Worm (Caenorhabditis elegans): Measurements from ENCODE around the gene nlp-67.

Gene nlp-67

DNA sequence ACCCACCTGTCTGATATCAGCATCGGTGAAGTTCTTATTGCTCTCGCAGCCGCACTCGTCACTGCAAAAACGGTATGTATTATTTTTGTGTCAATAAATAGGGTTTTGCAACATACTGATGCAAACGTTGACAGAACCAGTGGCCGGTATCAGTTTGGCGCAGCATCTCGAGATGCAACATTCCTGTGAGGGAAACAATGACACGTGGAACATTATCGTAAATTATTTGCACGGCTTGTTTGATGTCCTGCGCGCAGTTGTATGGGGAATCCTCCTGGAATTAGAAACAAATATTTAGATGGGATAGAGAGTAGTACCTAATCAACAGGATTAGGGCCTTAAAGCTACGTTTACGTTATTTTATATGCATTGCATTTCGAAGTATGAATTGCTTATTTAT lies 23.2 kb upstream of the nlp-67 start:
- no peak for TF ChIP-seq drap-1 (GFP tag; optimal IDR thresholded peaks at IDR 0.05)
- TF ChIP-seq elt-3 (tag; optimal IDR thresholded peaks at IDR 0.05): no peak
- no peak for TF ChIP-seq nhr-28 (tag; optimal IDR thresholded peaks at IDR 0.05)
- no peak for TF ChIP-seq elt-1 (tag; optimal IDR thresholded peaks at IDR 0.05; ENCODE audit: borderline replicate concordance, insufficient read depth)
- TF ChIP-seq ces-1 (GFP tag; optimal IDR thresholded peaks at IDR 0.05): no peak
- no peak for TF ChIP-seq pha-4 (tag; optimal IDR thresholded peaks at IDR 0.05)
- TF ChIP-seq unc-120 (tag; optimal IDR thresholded peaks at IDR 0.05; ENCODE audit: poor library complexity, severe bottlenecking): no peak
- TF ChIP-seq tbx-8 (GFP tag; optimal IDR thresholded peaks at IDR 0.05): no peak
- TF ChIP-seq unc-39 (tag; optimal IDR thresholded peaks at IDR 0.05): no peak

DNA sequence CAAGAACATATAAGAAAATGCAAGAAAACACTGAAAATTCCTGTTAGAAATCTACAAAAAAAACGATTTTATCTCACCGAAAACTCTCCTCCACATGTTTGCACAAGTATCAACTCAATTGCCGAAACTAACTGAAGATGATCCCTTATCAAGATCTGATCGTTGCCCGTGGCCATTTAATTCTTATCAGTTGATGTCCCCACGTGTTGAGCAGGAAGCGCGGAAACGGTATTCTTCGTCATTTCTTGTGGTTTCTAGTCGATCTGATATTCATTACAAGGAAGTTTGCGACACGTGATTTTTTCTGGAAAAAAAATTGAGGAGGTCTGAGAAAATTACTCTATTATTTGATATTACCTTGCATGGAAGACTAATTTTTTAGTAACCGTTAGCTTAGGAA lies 20.8 kb upstream of the nlp-67 start, which contains the start of gene F09C8.1:
Gene F09C8.1, minus strand, starts transcription at position 123 of the 400 bp plus-strand sequence.
- TF ChIP-seq elt-3 (tag; optimal IDR thresholded peaks at IDR 0.05) (no peak), zip-8 (tag; optimal IDR thresholded peaks at IDR 0.05) (no peak), lin-13 (tag; optimal IDR thresholded peaks at IDR 0.05) (no peak), mab-5 (tag; optimal IDR thresholded peaks at IDR 0.05) (no peak), ces-1 (GFP tag; optimal IDR thresholded peaks at IDR 0.05) (no peak), mep-1 (tag; optimal IDR thresholded peaks at IDR 0.05) (no peak), nhr-76 (tag; optimal IDR thresholded peaks at IDR 0.05) (no peak), ceh-39 (tag; optimal IDR thresholded peaks at IDR 0.05) (no peak), hlh-1 (tag; optimal IDR thresholded peaks at IDR 0.05) (no peak), nhr-2 (tag; optimal IDR thresholded peaks at IDR 0.05) (no peak), elt-1 (tag; optimal IDR thresholded peaks at IDR 0.05; ENCODE audit: borderline replicate concordance, insufficient read depth) (no peak), ham-2 (GFP tag; optimal IDR thresholded peaks at IDR 0.05) (no peak), lin-32 (GFP tag; optimal IDR thresholded peaks at IDR 0.05) (no peak), unc-62 (GFP tag; optimal IDR thresholded peaks at IDR 0.05) (no peak), cnd-1 (tag; optimal IDR thresholded peaks at IDR 0.05) (no peak), blmp-1 (tag; optimal IDR thresholded peaks at IDR 0.05) (no peak), ceh-43 (GFP tag; optimal IDR thresholded peaks at IDR 0.05) (no peak), lsy-2 (tag; optimal IDR thresholded peaks at IDR 0.05) (no peak), nhr-28 (tag; optimal IDR thresholded peaks at IDR 0.05) (no peak), flh-1 (GFP tag; optimal IDR thresholded peaks at IDR 0.05) (no peak)

DNA sequence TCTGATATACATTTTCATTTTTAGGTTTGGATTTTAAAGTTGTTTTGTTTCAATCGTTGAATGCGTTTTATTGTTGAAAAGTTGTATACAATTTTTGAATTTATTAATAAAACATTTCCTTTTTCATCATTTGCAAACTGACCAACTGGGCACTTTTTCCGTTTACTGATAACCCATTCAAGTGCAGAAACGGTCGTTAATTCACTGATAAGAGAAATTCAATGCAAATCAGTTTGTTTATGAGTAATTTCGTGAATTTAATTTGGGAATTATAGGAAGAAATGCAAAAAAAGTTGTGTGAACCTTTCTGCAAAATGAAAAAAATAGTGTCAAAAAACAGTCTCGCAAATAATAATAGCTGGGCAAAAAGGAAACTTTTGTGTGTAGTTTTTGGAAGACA lies 17.7 kb upstream of the nlp-67 start:
- TF ChIP-seq drap-1 (GFP tag; optimal IDR thresholded peaks at IDR 0.05) (no peak), nhr-12 (tag; optimal IDR thresholded peaks at IDR 0.05) (no peak), snpc-4 (tag; optimal IDR thresholded peaks at IDR 0.05) (no peak), lsy-2 (tag; optimal IDR thresholded peaks at IDR 0.05) (no peak), M03D4.4 (tag; optimal IDR thresholded peaks at IDR 0.05) (no peak), nhr-2 (tag; optimal IDR thresholded peaks at IDR 0.05) (no peak), lin-32 (GFP tag; optimal IDR thresholded peaks at IDR 0.05) (no peak), elt-1 (tag; optimal IDR thresholded peaks at IDR 0.05; ENCODE audit: borderline replicate concordance, insufficient read depth) (no peak), mep-1 (tag; optimal IDR thresholded peaks at IDR 0.05) (no peak), ceh-39 (tag; optimal IDR thresholded peaks at IDR 0.05) (no peak)

DNA sequence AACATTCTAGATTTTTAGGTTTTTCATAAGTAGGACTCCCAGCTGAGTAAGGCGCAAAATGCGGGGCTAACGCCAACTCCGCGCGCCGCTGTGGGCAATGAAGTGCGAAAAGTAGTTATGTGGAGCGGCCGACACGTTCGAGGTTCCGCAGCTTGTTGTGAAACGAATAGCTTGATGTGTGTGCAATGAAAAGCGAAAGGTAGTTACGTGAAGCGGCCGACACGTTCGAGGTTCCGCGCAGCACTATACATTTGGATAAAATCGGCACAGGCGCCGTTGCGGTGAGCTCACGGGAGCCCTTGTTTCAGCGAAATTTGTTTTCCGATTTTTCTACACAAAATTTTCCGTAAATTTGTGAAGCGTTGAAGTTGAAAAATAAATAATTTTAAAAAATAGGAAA lies 17.2 kb upstream of the nlp-67 start:
- TF ChIP-seq bed-3 (GFP tag; optimal IDR thresholded peaks at IDR 0.05) (no peak), unc-120 (tag; optimal IDR thresholded peaks at IDR 0.05; ENCODE audit: poor library complexity, severe bottlenecking) (no peak), tbx-8 (GFP tag; optimal IDR thresholded peaks at IDR 0.05) (no peak), mep-1 (tag; optimal IDR thresholded peaks at IDR 0.05) (no peak), pha-4 (tag; optimal IDR thresholded peaks at IDR 0.05) (no peak), unc-62 (GFP tag; optimal IDR thresholded peaks at IDR 0.05) (no peak), nhr-76 (tag; optimal IDR thresholded peaks at IDR 0.05) (no peak), ceh-39 (tag; optimal IDR thresholded peaks at IDR 0.05) (no peak), nhr-28 (tag; optimal IDR thresholded peaks at IDR 0.05) (no peak), flh-1 (GFP tag; optimal IDR thresholded peaks at IDR 0.05) (no peak), elt-1 (tag; optimal IDR thresholded peaks at IDR 0.05; ENCODE audit: borderline replicate concordance, insufficient read depth) (no peak), hlh-1 (tag; optimal IDR thresholded peaks at IDR 0.05) (no peak), nhr-12 (tag; optimal IDR thresholded peaks at IDR 0.05) (no peak), ces-1 (GFP tag; optimal IDR thresholded peaks at IDR 0.05) (no peak), ceh-83 (GFP tag; optimal IDR thresholded peaks at IDR 0.05) (no peak), mab-5 (tag; optimal IDR thresholded peaks at IDR 0.05) (no peak), blmp-1 (tag; optimal IDR thresholded peaks at IDR 0.05) (no peak)

DNA sequence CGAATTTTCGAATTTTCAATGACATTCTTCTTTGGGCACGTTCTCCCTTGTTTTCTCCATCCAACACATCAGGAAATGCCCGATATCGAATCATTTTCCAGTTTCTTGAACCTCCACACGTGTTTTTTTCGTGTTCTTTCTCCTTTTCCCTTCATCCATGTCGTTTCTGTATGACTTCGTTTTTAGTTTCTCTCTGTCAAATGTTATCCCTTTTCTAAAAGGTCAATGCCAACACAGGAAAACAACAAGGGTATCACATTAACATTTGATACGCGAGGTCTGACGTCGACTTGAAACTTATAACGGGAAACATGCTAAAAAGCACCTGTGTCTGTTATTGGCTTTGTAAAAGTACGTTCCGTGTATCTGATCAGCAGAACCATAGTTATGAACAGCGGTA lies 11.3 kb upstream of the nlp-67 start:
- TF ChIP-seq nhr-12 (tag; optimal IDR thresholded peaks at IDR 0.05): no peak
- TF ChIP-seq lsy-2 (tag; optimal IDR thresholded peaks at IDR 0.05): no peak
- no peak for TF ChIP-seq nhr-2 (tag; optimal IDR thresholded peaks at IDR 0.05)
- TF ChIP-seq unc-39 (tag; optimal IDR thresholded peaks at IDR 0.05): no peak
- TF ChIP-seq sptf-1 (tag; optimal IDR thresholded peaks at IDR 0.05): no peak
- no peak for TF ChIP-seq sem-2 (GFP tag; optimal IDR thresholded peaks at IDR 0.05)
- no peak for TF ChIP-seq mls-2 (tag; optimal IDR thresholded peaks at IDR 0.05)
- TF ChIP-seq nhr-237 (tag; optimal IDR thresholded peaks at IDR 0.05): no peak
- no peak for TF ChIP-seq tbx-8 (GFP tag; optimal IDR thresholded peaks at IDR 0.05)
